Fruit fly (Drosophila melanogaster) whole organism, embryonic: Measurements from ENCODE around the gene Cyp40.

Experiments
- BEAF-32 ChIP-seq: fragments of 200-800 bp; sonication (Bioruptor generic); optimal IDR thresholded peaks from 3 replicates; lab custom pipeline; 2017; ENCODE audit warnings: missing biosample characterization, missing genetic modification characterization, mild to moderate bottlenecking, moderate library complexity, missing genetic modification reagents
- Bgb ChIP-seq: fragments of 200-800 bp; sonication (Bioruptor generic); IDR thresholded peaks from 2 replicates; pipeline ENCODE4 v1.3.6; 2022; ENCODE audit warnings: missing biosample characterization, missing genetic modification characterization; ENCODE audit not compliant: partially characterized antibody
- BtbVII ChIP-seq: fragments of 200-800 bp; sonication (Bioruptor generic); optimal IDR thresholded peaks from 3 replicates; lab custom pipeline; 2017; ENCODE audit warnings: missing biosample characterization, mild to moderate bottlenecking, missing genetic modification characterization
- CG11085 ChIP-seq: fragments of 200-800 bp; sonication (Bioruptor generic); IDR thresholded peaks from 2 replicates; pipeline ENCODE4 v1.3.6; 2022; ENCODE audit warnings: missing biosample characterization, missing genetic modification characterization
- CG13287 ChIP-seq: fragments of 200-800 bp; sonication (Bioruptor generic); IDR thresholded peaks from 2 replicates; pipeline ENCODE4 v1.3.6; 2022; ENCODE audit warnings: missing biosample characterization, missing genetic modification characterization; ENCODE audit not compliant: partially characterized antibody
- CG14860 ChIP-seq: fragments of 200-800 bp; sonication (Bioruptor generic); IDR thresholded peaks from 3 replicates; pipeline ENCODE4 v1.3.6; 2022; ENCODE audit warnings: missing biosample characterization, missing genetic modification characterization; ENCODE audit not compliant: partially characterized antibody
- CG15696 ChIP-seq: fragments of 200-800 bp; sonication (Bioruptor generic); optimal IDR thresholded peaks from 2 replicates; lab custom pipeline; 2019; ENCODE audit warnings: missing biosample characterization, mild to moderate bottlenecking, missing genetic modification characterization, moderate library complexity
- CG2116 ChIP-seq: fragments of 200-800 bp; sonication (Bioruptor generic); optimal IDR thresholded peaks from 3 replicates; lab custom pipeline; 2018; ENCODE audit warnings: missing biosample characterization, mild to moderate bottlenecking, missing genetic modification characterization
- CG4617 ChIP-seq: fragments of 200-800 bp; sonication (Bioruptor generic); optimal IDR thresholded peaks from 3 replicates; lab custom pipeline; 2016; ENCODE audit warnings: missing biosample characterization, missing genetic modification characterization, borderline replicate concordance
- CG5180 ChIP-seq: fragments of 200-800 bp; sonication (Bioruptor generic); optimal IDR thresholded peaks from 3 replicates; lab custom pipeline; 2017; ENCODE audit warnings: missing biosample characterization, missing genetic modification characterization, mild to moderate bottlenecking, moderate library complexity, missing genetic modification reagents
- CHES-1-like ChIP-seq: fragments of 200-800 bp; sonication (Bioruptor generic); optimal IDR thresholded peaks from 2 replicates; lab custom pipeline; 2016; ENCODE audit warnings: missing biosample characterization, missing genetic modification characterization
- CTCF ChIP-seq: fragments of 200-800 bp; sonication (Bioruptor generic); optimal IDR thresholded peaks from 2 replicates; lab custom pipeline; 2017; ENCODE audit warnings: missing biosample characterization, mild to moderate bottlenecking, missing genetic modification characterization, moderate library complexity
- Dll ChIP-seq: fragments of 200-800 bp; sonication (Bioruptor generic); IDR thresholded peaks from 4 replicates; pipeline ENCODE4 v1.3.6; 2022; ENCODE audit warnings: missing biosample characterization, missing genetic modification characterization; ENCODE audit not compliant: partially characterized antibody
- Doc3 ChIP-seq: fragments of 200-800 bp; sonication (Bioruptor generic); IDR thresholded peaks from 3 replicates; pipeline ENCODE4 v1.3.6; 2022; ENCODE audit warnings: missing biosample characterization, missing genetic modification characterization; ENCODE audit not compliant: partially characterized antibody
- Dref ChIP-seq: fragments of 200-800 bp; sonication (Bioruptor generic); IDR thresholded peaks from 2 replicates; pipeline ENCODE4 v1.3.6; 2022; ENCODE audit warnings: missing biosample characterization, missing genetic modification characterization
- E2f2 ChIP-seq: fragments of 200-800 bp; sonication (Bioruptor generic); IDR thresholded peaks from 2 replicates; pipeline ENCODE4 v1.3.6; 2022; ENCODE audit warnings: missing biosample characterization, missing genetic modification characterization
- ERR ChIP-seq: fragments of 200-800 bp; sonication (Bioruptor generic); optimal IDR thresholded peaks from 2 replicates; lab custom pipeline; 2016; ENCODE audit warnings: missing biosample characterization, missing genetic modification characterization
- HmgZ ChIP-seq: fragments of 200-800 bp; sonication (Bioruptor generic); optimal IDR thresholded peaks from 2 replicates; lab custom pipeline; 2018; ENCODE audit warnings: missing biosample characterization, mild to moderate bottlenecking, missing genetic modification characterization
- Jarid2 ChIP-seq: fragments of 200-800 bp; sonication (Bioruptor generic); optimal IDR thresholded peaks from 3 replicates; lab custom pipeline; 2017; ENCODE audit warnings: mild to moderate bottlenecking, missing biosample characterization, missing genetic modification reagents, missing genetic modification characterization
- MBD-R2 ChIP-seq: fragments of 200-800 bp; sonication (Bioruptor generic); IDR thresholded peaks from 2 replicates; pipeline ENCODE4 v1.3.6; 2022; ENCODE audit warnings: missing biosample characterization, missing genetic modification characterization
- MESR4 ChIP-seq: fragments of 200-800 bp; sonication (Bioruptor generic); optimal IDR thresholded peaks from 2 replicates; lab custom pipeline; 2018; ENCODE audit warnings: missing biosample characterization, mild to moderate bottlenecking, missing genetic modification characterization, moderate library complexity
- Max ChIP-seq: fragments of 200-800 bp; sonication (Bioruptor generic); optimal IDR thresholded peaks from 2 replicates; lab custom pipeline; 2016; ENCODE audit warnings: missing biosample characterization, mild to moderate bottlenecking, missing genetic modification characterization
- Med ChIP-seq: fragments of 200-800 bp; sonication (Bioruptor generic); peaks from one replicate; lab custom pipeline; 2016; ENCODE audit warnings: missing biosample characterization, missing genetic modification characterization, mild to moderate bottlenecking, inconsistent platforms, moderate library complexity
- Opbp ChIP-seq: fragments of 200-800 bp; sonication (Bioruptor generic); IDR thresholded peaks from 3 replicates; pipeline ENCODE4 v1.3.6; 2022; ENCODE audit warnings: missing biosample characterization, missing genetic modification characterization; ENCODE audit not compliant: partially characterized antibody
- Pdp1 ChIP-seq, 2 experiments: fragments of 200-800 bp; sonication (Bioruptor generic); optimal IDR thresholded peaks; 3 replicates each; lab custom pipeline; 2016; ENCODE audit warnings: missing biosample characterization in 2 of 2, missing genetic modification characterization in 2 of 2, mild to moderate bottlenecking in 1 of 2, moderate library complexity in 1 of 2
- Scr ChIP-seq: fragments of 200-800 bp; sonication (Bioruptor generic); IDR thresholded peaks from 2 replicates; pipeline ENCODE4 v1.3.6; 2022; ENCODE audit warnings: missing biosample characterization, missing genetic modification characterization; ENCODE audit not compliant: partially characterized antibody
- Taf1 ChIP-seq: fragments of 200-800 bp; sonication (Bioruptor generic); IDR thresholded peaks from 2 replicates; pipeline ENCODE4 v1.3.6; 2022; ENCODE audit warnings: missing biosample characterization, missing genetic modification characterization
- Vsx1 ChIP-seq: fragments of 200-800 bp; sonication (Bioruptor generic); optimal IDR thresholded peaks from 2 replicates; lab custom pipeline; 2017; ENCODE audit warnings: missing biosample characterization, mild to moderate bottlenecking, missing genetic modification characterization, missing genetic modification reagents
- YL-1 ChIP-seq: fragments of 200-800 bp; sonication (Bioruptor generic); optimal IDR thresholded peaks from 3 replicates; lab custom pipeline; 2017; ENCODE audit warnings: missing biosample characterization, mild to moderate bottlenecking, missing genetic modification characterization
- amos ChIP-seq: fragments of 200-800 bp; sonication (Bioruptor generic); IDR thresholded peaks from 2 replicates; pipeline ENCODE4 v1.3.6; 2022; ENCODE audit warnings: missing biosample characterization, missing genetic modification characterization; ENCODE audit not compliant: partially characterized antibody
- ato ChIP-seq: fragments of 200-800 bp; sonication (Bioruptor generic); IDR thresholded peaks from 2 replicates; pipeline ENCODE4 v1.3.6; 2022; ENCODE audit warnings: missing biosample characterization, missing genetic modification characterization; ENCODE audit not compliant: partially characterized antibody
- dm ChIP-seq: fragments of 200-800 bp; sonication (Bioruptor generic); optimal IDR thresholded peaks from 3 replicates; lab custom pipeline; 2016; ENCODE audit warnings: missing biosample characterization, missing genetic modification characterization
- gfzf ChIP-seq: fragments of 200-800 bp; sonication (Bioruptor generic); optimal IDR thresholded peaks from 2 replicates; lab custom pipeline; 2016; ENCODE audit warnings: missing biosample characterization, mild to moderate bottlenecking, missing genetic modification characterization, moderate library complexity
- klu ChIP-seq: fragments of 200-800 bp; sonication (Bioruptor generic); IDR thresholded peaks from 2 replicates; pipeline ENCODE4 v1.3.6; 2022; ENCODE audit warnings: missing biosample characterization, missing genetic modification characterization
- knrl ChIP-seq: fragments of 200-800 bp; sonication (Bioruptor generic); IDR thresholded peaks from 3 replicates; pipeline ENCODE4 v1.3.6; 2022; ENCODE audit warnings: missing biosample characterization, missing genetic modification characterization; ENCODE audit not compliant: partially characterized antibody
- lbe ChIP-seq: fragments of 200-800 bp; sonication (Bioruptor generic); optimal IDR thresholded peaks from 2 replicates; lab custom pipeline; 2016; ENCODE audit warnings: missing biosample characterization, mild to moderate bottlenecking, missing genetic modification characterization
- nerfin-2 ChIP-seq: fragments of 200-800 bp; sonication (Bioruptor generic); IDR thresholded peaks from 2 replicates; pipeline ENCODE4 v1.3.6; 2022; ENCODE audit warnings: missing biosample characterization, missing genetic modification characterization; ENCODE audit not compliant: partially characterized antibody
- scrt ChIP-seq: fragments of 200-800 bp; sonication (Bioruptor generic); optimal IDR thresholded peaks from 2 replicates; lab custom pipeline; 2018; ENCODE audit warnings: missing biosample characterization, mild to moderate bottlenecking, missing genetic modification characterization, moderate library complexity
- sna ChIP-seq: fragments of 200-800 bp; sonication (Bioruptor generic); IDR thresholded peaks from 2 replicates; pipeline ENCODE4 v1.3.6; 2022; ENCODE audit warnings: missing biosample characterization, missing genetic modification characterization; ENCODE audit not compliant: partially characterized antibody
- stwl ChIP-seq: fragments of 200-800 bp; sonication (Bioruptor generic); optimal IDR thresholded peaks from 3 replicates; lab custom pipeline; 2018; ENCODE audit warnings: missing biosample characterization, mild to moderate bottlenecking, missing genetic modification characterization, moderate library complexity
- tap ChIP-seq: fragments of 200-800 bp; optimal IDR thresholded peaks from 3 replicates; lab custom pipeline; 2019; ENCODE audit warnings: missing biosample characterization, mild to moderate bottlenecking, missing genetic modification characterization, moderate library complexity
- yki ChIP-seq: fragments of >200 bp; optimal IDR thresholded peaks from 3 replicates; lab custom pipeline; 2018

The Cyp40 gene

DNA sequence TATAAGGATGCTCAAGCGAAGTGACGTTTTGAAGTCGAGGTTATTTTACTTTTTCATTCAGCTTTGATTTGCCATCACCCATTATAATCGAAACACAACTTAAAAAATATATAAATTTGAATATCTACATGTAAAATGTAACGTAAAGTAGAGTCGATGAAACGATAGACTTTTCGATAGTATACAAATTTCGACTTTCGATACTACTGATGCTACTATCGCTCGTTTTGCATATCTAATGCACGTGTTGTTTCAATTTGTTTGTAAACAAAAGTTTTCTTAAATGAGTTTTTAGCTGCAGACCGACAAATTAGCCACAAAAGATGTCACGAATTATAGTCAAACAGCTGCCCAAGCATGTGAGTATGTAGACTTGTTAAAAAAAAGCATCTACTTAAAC is 4.5 kb upstream of the Cyp40 start, which contains the start of gene CG3335 (continued):
- peak; percentile 61 for TF ChIP-seq E2f2
- TF ChIP-seq Max (GFP tag; lab: Kevin White, UChicago): peak; percentile 50
- TF ChIP-seq scrt: no peak
- TF ChIP-seq yki (lab: Kevin White, UChicago): no peak
- peak; percentile 14 for TF ChIP-seq CHES-1-like (GFP tag; lab: Kevin White, UChicago)
- TF ChIP-seq CG5180 (GFP tag; lab: Kevin White, UChicago): no peak
- TF ChIP-seq Med: no peak
- peak; percentile 74; the same call in 2 of the 3 replicates for TF ChIP-seq Doc3
- peak; percentile 7 for TF ChIP-seq gfzf (GFP tag; lab: Kevin White, UChicago)
- TF ChIP-seq nerfin-2: peak; percentile 66; the same call in 1 of the 2 replicates
- peak; percentile 36 for TF ChIP-seq ato (GFP tag; lab: Robert Waterston, UW)
- peak; percentile 24 for TF ChIP-seq CG4617 (GFP tag; lab: Kevin White, UChicago)
- peak; percentile 68 for TF ChIP-seq knrl (GFP tag; lab: Robert Waterston, UW)
- peak; percentile 34 for TF ChIP-seq CTCF (GFP tag; lab: Kevin White, UChicago)
- TF ChIP-seq Bgb: peak; percentile 78
- no peak for TF ChIP-seq CG15696 (tag; lab: Kevin White, UChicago)
- peak; percentile 87 for TF ChIP-seq CG13287 (GFP tag; lab: Robert Waterston, UW)
- TF ChIP-seq BEAF-32 (GFP tag; lab: Kevin White, UChicago): peak; percentile 76
- TF ChIP-seq Pdp1 (GFP tag; optimal IDR thresholded peaks at IDR 0.05; lab: Kevin White, UChicago): no peak
- TF ChIP-seq Dll (GFP tag; lab: Robert Waterston, UW): peak; percentile 82
- peak; percentile 86 for TF ChIP-seq Dref
- no peak for TF ChIP-seq CG11085
- no peak for TF ChIP-seq Taf1 (GFP tag; lab: Robert Waterston, UW)
- TF ChIP-seq ERR (GFP tag; lab: Kevin White, UChicago): no peak
- peak; percentile 49; the same call in 1 of the 2 replicates for TF ChIP-seq sna (GFP tag; lab: Robert Waterston, UW)
- TF ChIP-seq lbe (GFP tag; lab: Kevin White, UChicago): no peak
- TF ChIP-seq CG2116 (GFP tag; lab: Kevin White, UChicago): peak; percentile 16
- peak; percentile 82 for TF ChIP-seq amos (GFP tag; lab: Robert Waterston, UW)
- peak; percentile 69 for TF ChIP-seq YL-1 (GFP tag; lab: Kevin White, UChicago)
- peak; percentile 62; the same call in 2 of the 3 replicates for TF ChIP-seq CG14860 (GFP tag; lab: Robert Waterston, UW)
- no peak for TF ChIP-seq Vsx1 (GFP tag; lab: Kevin White, UChicago)
- TF ChIP-seq Jarid2 (GFP tag; lab: Kevin White, UChicago): no peak
- TF ChIP-seq dm (GFP tag; lab: Kevin White, UChicago): peak; percentile 95
- peak; percentile 34 for TF ChIP-seq MESR4 (GFP tag; lab: Kevin White, UChicago)
- no peak for TF ChIP-seq tap (tag; lab: Kevin White, UChicago)
- TF ChIP-seq stwl (tag; lab: Kevin White, UChicago): peak; percentile 72
- peak; percentile 30 for TF ChIP-seq HmgZ (tag; lab: Kevin White, UChicago)
- TF ChIP-seq BtbVII (GFP tag; lab: Kevin White, UChicago): no peak
- TF ChIP-seq Scr (GFP tag; lab: Robert Waterston, UW): peak; percentile 70
- peak; percentile 35; the same call in 1 of the 2 replicates for TF ChIP-seq MBD-R2 (GFP tag; lab: Robert Waterston, UW)
- peak; percentile 79; the same call in 2 of the 3 replicates for TF ChIP-seq Opbp (GFP tag; lab: Robert Waterston, UW)
- no peak for TF ChIP-seq klu (GFP tag; lab: Robert Waterston, UW)
